Worm (Caenorhabditis elegans) whole organism, L3 larva: Measurements from ENCODE around the gene Y15E3A.5.
A peak's percentile ranks its signal among the peaks of the same experiment; 100 is the strongest.

Source experiments
- R02D3.7 ChIP-seq: fragments of 150-350 bp; optimal IDR thresholded peaks from 2 replicates; lab custom pipeline; 2014; ENCODE audit warnings: missing biosample characterization, missing genetic modification characterization
- ZK546.5 ChIP-seq: sonication (generic microtip); optimal IDR thresholded peaks from 2 replicates; lab custom pipeline; 2017; ENCODE audit warnings: missing biosample characterization, missing genetic modification characterization
- aly-2 ChIP-seq: fragments of 150-350 bp; optimal IDR thresholded peaks from 2 replicates; lab custom pipeline; 2014; ENCODE audit warnings: missing biosample characterization, missing genetic modification characterization
- ama-1 ChIP-seq: fragments of 150-350 bp; optimal IDR thresholded peaks from 2 replicates; lab custom pipeline; 2018
- ceh-16 ChIP-seq: sonication (generic microtip); optimal IDR thresholded peaks from 2 replicates; lab custom pipeline; 2017; ENCODE audit warnings: missing biosample characterization, missing genetic modification characterization
- ceh-82 ChIP-seq: fragments of 150-350 bp; optimal IDR thresholded peaks from 2 replicates; lab custom pipeline; 2014; ENCODE audit warnings: missing biosample characterization, missing genetic modification characterization
- ceh-9 ChIP-seq: sonication (generic microtip); optimal IDR thresholded peaks from 2 replicates; lab custom pipeline; 2018; ENCODE audit warnings: missing biosample characterization, missing genetic modification characterization
- egl-27 ChIP-seq: sonication (generic microtip); optimal IDR thresholded peaks from 4 replicates; lab custom pipeline; 2017; ENCODE audit warnings: missing biosample characterization, missing genetic modification reagents, missing genetic modification characterization
- egl-5 ChIP-seq: fragments of 150-350 bp; optimal IDR thresholded peaks from 2 replicates; lab custom pipeline; 2017; ENCODE audit warnings: missing biosample characterization, missing genetic modification reagents, missing genetic modification characterization, inconsistent platforms
- elt-1 ChIP-seq: fragments of 150-350 bp; optimal IDR thresholded peaks from 2 replicates; lab custom pipeline; 2014; ENCODE audit warnings: missing biosample characterization, missing genetic modification characterization
- elt-2 ChIP-seq: sonication (generic microtip); optimal IDR thresholded peaks from 2 replicates; lab custom pipeline; 2016; ENCODE audit warnings: missing genetic modification reagents, mild to moderate bottlenecking, missing genetic modification characterization, missing compliant biosample characterization
- elt-3 ChIP-seq, 3 experiments: fragments of 150-350 bp in 1 of 3; sonication (generic microtip) in 2 of 3; optimal IDR thresholded peaks; 2 replicates in 2 of 3; 4 replicates in 1 of 3; lab custom pipeline; 2014 to 2017; ENCODE audit warnings: missing biosample characterization in 3 of 3, missing genetic modification characterization in 3 of 3
- eor-1 ChIP-seq, 2 experiments: fragments of 150-350 bp; optimal IDR thresholded peaks; 2 replicates each; lab custom pipeline; 2014 to 2018; ENCODE audit warnings: missing biosample characterization in 2 of 2, missing genetic modification characterization in 2 of 2
- fkh-10 ChIP-seq: sonication (generic microtip); optimal IDR thresholded peaks from 2 replicates; lab custom pipeline; 2017; ENCODE audit warnings: missing biosample characterization, missing genetic modification reagents, missing genetic modification characterization
- fkh-2 ChIP-seq: fragments of 150-350 bp; optimal IDR thresholded peaks from 2 replicates; lab custom pipeline; 2014; ENCODE audit warnings: missing biosample characterization, missing genetic modification reagents, missing genetic modification characterization
- fos-1 ChIP-seq: fragments of 150-350 bp; optimal IDR thresholded peaks from 2 replicates; lab custom pipeline; 2014; ENCODE audit warnings: missing biosample characterization, missing genetic modification characterization
- hmg-11 ChIP-seq: sonication (generic microtip); optimal IDR thresholded peaks from 2 replicates; lab custom pipeline; 2016; ENCODE audit warnings: missing genetic modification characterization, missing compliant biosample characterization
- jun-1 ChIP-seq: fragments of 150-350 bp; optimal IDR thresholded peaks from 2 replicates; lab custom pipeline; 2014; ENCODE audit warnings: missing biosample characterization, missing genetic modification reagents, missing genetic modification characterization
- lin-15B ChIP-seq: fragments of 150-350 bp; optimal IDR thresholded peaks from 2 replicates; lab custom pipeline; 2014; ENCODE audit warnings: missing biosample characterization, missing genetic modification characterization
- lin-39 ChIP-seq: fragments of 150-350 bp; optimal IDR thresholded peaks from 2 replicates; lab custom pipeline; 2018; ENCODE audit warnings: missing biosample characterization, missing genetic modification reagents, missing genetic modification characterization
- lsy-12 ChIP-seq: sonication (generic microtip); optimal IDR thresholded peaks from 2 replicates; lab custom pipeline; 2016; ENCODE audit warnings: mild to moderate bottlenecking, missing genetic modification characterization, missing compliant biosample characterization
- mdl-1 ChIP-seq: fragments of 150-350 bp; optimal IDR thresholded peaks from 2 replicates; lab custom pipeline; 2014; ENCODE audit warnings: missing biosample characterization, missing genetic modification characterization
- mml-1 ChIP-seq: fragments of 150-350 bp; sonication (generic microtip); optimal IDR thresholded peaks from 3 replicates; lab custom pipeline; 2014; ENCODE audit warnings: missing biosample characterization, missing genetic modification characterization
- nfya-1 ChIP-seq: sonication (generic microtip); optimal IDR thresholded peaks from 2 replicates; lab custom pipeline; 2017; ENCODE audit warnings: missing genetic modification characterization, mild to moderate bottlenecking, missing compliant biosample characterization, antibody characterized with exemption, moderate library complexity; ENCODE audit not compliant: insufficient read depth
- nhr-11 ChIP-seq: fragments of 150-350 bp; optimal IDR thresholded peaks from 2 replicates; lab custom pipeline; 2014; ENCODE audit warnings: missing biosample characterization, missing genetic modification characterization
- nhr-12 ChIP-seq: fragments of 150-350 bp; optimal IDR thresholded peaks from 2 replicates; lab custom pipeline; 2014; ENCODE audit warnings: missing biosample characterization, missing genetic modification characterization
- nhr-23 ChIP-seq: fragments of 150-350 bp; optimal IDR thresholded peaks from 2 replicates; lab custom pipeline; 2014; ENCODE audit warnings: missing biosample characterization, missing genetic modification reagents, missing genetic modification characterization
- nhr-237 ChIP-seq: fragments of 150-350 bp; optimal IDR thresholded peaks from 2 replicates; lab custom pipeline; 2014; ENCODE audit warnings: missing biosample characterization, missing genetic modification characterization
- nhr-25 ChIP-seq: sonication (generic microtip); optimal IDR thresholded peaks from 2 replicates; lab custom pipeline; 2017; ENCODE audit warnings: missing biosample characterization, missing genetic modification characterization
- nhr-28 ChIP-seq: fragments of 150-350 bp; optimal IDR thresholded peaks from 2 replicates; lab custom pipeline; 2014; ENCODE audit warnings: missing biosample characterization, missing genetic modification characterization
- nhr-43 ChIP-seq: sonication (generic microtip); optimal IDR thresholded peaks from 2 replicates; lab custom pipeline; 2016; ENCODE audit warnings: mild to moderate bottlenecking, missing genetic modification characterization, missing compliant biosample characterization; ENCODE audit not compliant: poor library complexity, severe bottlenecking
- nhr-67 ChIP-seq: fragments of 150-350 bp; optimal IDR thresholded peaks from 2 replicates; lab custom pipeline; 2014; ENCODE audit warnings: missing biosample characterization, missing genetic modification characterization
- nhr-76 ChIP-seq: fragments of 150-350 bp; sonication (generic microtip); optimal IDR thresholded peaks from 5 replicates; lab custom pipeline; 2014; ENCODE audit warnings: missing biosample characterization, missing genetic modification characterization
- nhr-77 ChIP-seq: fragments of 150-350 bp; optimal IDR thresholded peaks from 2 replicates; lab custom pipeline; 2014; ENCODE audit warnings: missing biosample characterization, missing genetic modification characterization
- pha-4 ChIP-seq: fragments of 150-350 bp; optimal IDR thresholded peaks from 2 replicates; lab custom pipeline; 2014; ENCODE audit warnings: missing biosample characterization, missing genetic modification reagents, missing genetic modification characterization
- pqm-1 ChIP-seq: fragments of 150-350 bp; optimal IDR thresholded peaks from 2 replicates; lab custom pipeline; 2017; ENCODE audit warnings: missing biosample characterization, missing genetic modification characterization, inconsistent platforms
- sea-2 ChIP-seq: fragments of 150-350 bp; sonication (generic microtip); optimal IDR thresholded peaks from 4 replicates; lab custom pipeline; 2014; ENCODE audit warnings: missing biosample characterization, missing genetic modification reagents, missing genetic modification characterization
- skn-1 ChIP-seq: fragments of 150-350 bp; optimal IDR thresholded peaks from 2 replicates; lab custom pipeline; 2014; ENCODE audit warnings: missing biosample characterization, missing genetic modification characterization
- snpc-4 ChIP-seq: fragments of 150-350 bp; optimal IDR thresholded peaks from 2 replicates; lab custom pipeline; 2014; ENCODE audit warnings: missing biosample characterization, missing genetic modification characterization
- tbx-2 ChIP-seq: sonication (generic microtip); optimal IDR thresholded peaks from 2 replicates; lab custom pipeline; 2016; ENCODE audit warnings: mild to moderate bottlenecking, missing genetic modification characterization, missing compliant biosample characterization
- unc-62 ChIP-seq: fragments of 150-350 bp; sonication (generic microtip); optimal IDR thresholded peaks from 4 replicates; lab custom pipeline; 2014; ENCODE audit warnings: missing biosample characterization, missing genetic modification reagents, missing genetic modification characterization
- ztf-11 ChIP-seq: fragments of 150-350 bp; optimal IDR thresholded peaks from 2 replicates; lab custom pipeline; 2014; ENCODE audit warnings: missing biosample characterization, missing genetic modification characterization
- ztf-4 ChIP-seq: fragments of 150-350 bp; optimal IDR thresholded peaks from 2 replicates; lab custom pipeline; 2014; ENCODE audit warnings: missing biosample characterization, missing genetic modification characterization

Y15E3A.5 gene

ce11 chrX:15339807-15340596, at the start of gene Y15E3A.5:
Gene Y15E3A.5 (plus strand): TSS chrX:15340558.
- TF ChIP-seq elt-2 (tag; lab: Kevin White, UChicago) (peak; percentile 88), nhr-67 (tag; lab: Kevin White, UChicago) (no peak), nhr-43 (tag; lab: Kevin White, UChicago) (peak; percentile 52), lin-39 (tag; lab: Kevin White, UChicago) (no peak), nhr-76 (tag; lab: Kevin White, UChicago) (no peak), eor-1 (tag; optimal IDR thresholded peaks at IDR 0.05; lab: Kevin White, UChicago) (no peak), hmg-11 (tag; lab: Kevin White, UChicago) (no peak), skn-1 (tag; lab: Kevin White, UChicago) (peak; percentile 16), unc-62 (GFP tag; lab: Kevin White, UChicago) (no peak), ama-1 (lab: Kevin White, UChicago) (no peak), ztf-4 (tag; lab: Kevin White, UChicago) (no peak), R02D3.7 (tag; lab: Kevin White, UChicago) (no peak), elt-3 (tag; optimal IDR thresholded peaks at IDR 0.05; lab: Kevin White, UChicago) (no peak), pha-4 (tag; lab: Kevin White, UChicago) (peak; percentile 96), pqm-1 (tag; lab: Kevin White, UChicago) (peak; percentile 12), nfya-1 (tag; lab: Kevin White, UChicago) (peak; percentile 10), tbx-2 (tag; lab: Kevin White, UChicago) (no peak), ceh-9 (tag; lab: Kevin White, UChicago) (no peak), nhr-12 (tag; lab: Kevin White, UChicago) (no peak), nhr-28 (no peak), egl-5 (tag; lab: Kevin White, UChicago) (no peak), jun-1 (tag; lab: Kevin White, UChicago) (peak; percentile 63), sea-2 (GFP tag; lab: Kevin White, UChicago) (no peak), lin-15B (tag; lab: Kevin White, UChicago) (no peak), mml-1 (tag; lab: Kevin White, UChicago) (no peak), fos-1 (tag; lab: Kevin White, UChicago) (no peak), mdl-1 (no peak), ceh-16 (tag; lab: Kevin White, UChicago) (no peak), nhr-25 (tag; lab: Kevin White, UChicago) (peak; percentile 90), nhr-237 (no peak), lsy-12 (tag; lab: Kevin White, UChicago) (peak; percentile 33), egl-27 (tag; lab: Kevin White, UChicago) (peak; percentile 73), nhr-23 (peak; percentile 89), fkh-10 (no peak), ztf-11 (no peak), nhr-77 (tag; lab: Kevin White, UChicago) (no peak), ZK546.5 (tag; lab: Kevin White, UChicago) (no peak), aly-2 (tag; lab: Kevin White, UChicago) (no peak), ceh-82 (tag; lab: Kevin White, UChicago) (no peak)

DNA sequence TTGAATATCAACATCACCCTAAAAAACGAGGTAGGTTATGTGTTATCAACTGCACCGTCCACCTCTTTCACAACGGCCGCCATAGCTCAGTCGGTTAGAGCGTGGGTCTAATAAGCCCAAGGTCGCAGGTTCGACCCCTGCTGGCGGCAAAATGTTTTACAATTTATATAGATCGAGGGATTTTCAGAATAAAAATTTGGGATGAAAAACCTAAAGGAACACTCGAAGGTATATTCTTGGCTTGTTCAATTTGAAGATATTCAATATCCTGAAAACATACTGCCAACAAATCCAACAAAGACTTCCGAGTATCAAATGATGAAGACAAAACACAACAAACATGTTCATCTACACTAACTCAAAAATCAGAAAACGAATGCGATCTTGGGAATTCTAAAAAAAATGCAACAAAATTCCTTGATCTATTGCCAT, 42.9 kb upstream of the Y15E3A.5 start:
- TF ChIP-seq tbx-2 (tag; lab: Kevin White, UChicago) (peak; percentile 7), sea-2 (GFP tag; lab: Kevin White, UChicago) (no peak), fkh-2 (tag; lab: Kevin White, UChicago) (no peak), lsy-12 (tag; lab: Kevin White, UChicago) (peak; percentile 71), nhr-11 (tag; lab: Kevin White, UChicago) (no peak), nhr-23 (peak; percentile 36), nhr-77 (tag; lab: Kevin White, UChicago) (peak; percentile 53), hmg-11 (tag; lab: Kevin White, UChicago) (no peak), fkh-10 (no peak), R02D3.7 (tag; lab: Kevin White, UChicago) (no peak), elt-1 (tag; lab: Kevin White, UChicago) (no peak), nhr-25 (tag; lab: Kevin White, UChicago) (peak; percentile 15), elt-3 (tag; optimal IDR thresholded peaks at IDR 0.05; lab: Kevin White, UChicago) (no peak), ztf-11 (no peak), ZK546.5 (tag; lab: Kevin White, UChicago) (no peak), egl-27 (tag; lab: Kevin White, UChicago) (peak; percentile 7), unc-62 (GFP tag; lab: Kevin White, UChicago) (no peak), nhr-237 (no peak), skn-1 (tag; lab: Kevin White, UChicago) (no peak), snpc-4 (peak; percentile 28), mml-1 (tag; lab: Kevin White, UChicago) (no peak), nhr-12 (tag; lab: Kevin White, UChicago) (no peak), elt-2 (tag; lab: Kevin White, UChicago) (peak; percentile 36), nhr-43 (tag; lab: Kevin White, UChicago) (peak; percentile 45), nhr-28 (no peak), pqm-1 (tag; lab: Kevin White, UChicago) (peak; percentile 25), nfya-1 (tag; lab: Kevin White, UChicago) (peak; percentile 11)
